Worm (Caenorhabditis elegans): ENCODE measurements around the gene M163.9.

DNA sequence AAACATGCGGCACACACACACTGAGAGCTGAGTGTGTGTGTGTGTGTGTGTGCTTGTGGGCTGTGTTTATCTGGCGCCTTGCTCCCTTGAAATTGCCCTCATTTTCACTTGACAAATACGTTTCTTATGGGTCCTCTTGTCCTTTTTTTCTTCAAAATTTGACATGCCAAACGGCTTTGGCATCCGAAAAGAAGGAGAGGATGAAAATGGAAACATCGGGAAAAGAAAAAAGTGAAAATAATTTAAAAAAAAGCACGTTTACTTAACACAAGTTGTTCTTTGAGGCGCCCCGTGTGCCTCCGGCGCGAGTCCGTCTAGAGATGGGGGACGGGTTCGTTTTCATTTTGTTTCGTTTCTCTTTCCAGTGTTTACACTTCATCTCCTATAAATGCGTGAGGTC is 25.7 kb downstream of the M163.9 start:
- TF ChIP-seq fkh-10 (GFP tag; optimal IDR thresholded peaks at IDR 0.05) (no peak), zag-1 (tag; optimal IDR thresholded peaks at IDR 0.05) (no peak), daf-8 (GFP tag; IDR thresholded peaks at IDR 0.05) (no peak), skn-1 (tag; optimal IDR thresholded peaks at IDR 0.05) (no peak)
